Fruit fly (Drosophila melanogaster) whole organism, pupa: ENCODE data around the gene Pdh.

ENCODE experiments used
- CG10348 ChIP-seq: fragments of 200-800 bp; sonication (Bioruptor generic); IDR thresholded peaks from 2 replicates; pipeline ENCODE4 v1.3.6; 2022; ENCODE audit warnings: missing biosample characterization, missing genetic modification characterization
- CG12605 ChIP-seq: fragments of 200-800 bp; sonication (Bioruptor generic); IDR thresholded peaks from 2 replicates; pipeline ENCODE4 v1.3.6; 2022; ENCODE audit warnings: missing biosample characterization, missing genetic modification characterization
- CG13204 ChIP-seq: fragments of 200-800 bp; sonication (Bioruptor generic); optimal IDR thresholded peaks from 2 replicates; lab custom pipeline; 2018; ENCODE audit warnings: missing biosample characterization, mild to moderate bottlenecking, missing genetic modification characterization, moderate library complexity
- CG14655 ChIP-seq: fragments of 200-800 bp; sonication (Bioruptor generic); optimal IDR thresholded peaks from 3 replicates; lab custom pipeline; 2017; ENCODE audit warnings: mild to moderate bottlenecking, missing biosample characterization, missing genetic modification reagents, missing genetic modification characterization
- CG15710 ChIP-seq: fragments of 200-800 bp; sonication (Bioruptor generic); optimal IDR thresholded peaks from 2 replicates; lab custom pipeline; 2018; ENCODE audit warnings: missing biosample characterization, mild to moderate bottlenecking, missing genetic modification characterization, moderate library complexity
- CG17806 ChIP-seq: fragments of 200-800 bp; sonication (Bioruptor generic); optimal IDR thresholded peaks from 2 replicates; lab custom pipeline; 2018; ENCODE audit warnings: missing biosample characterization, mild to moderate bottlenecking, missing genetic modification characterization, moderate library complexity
- CG32121 ChIP-seq: fragments of 200-800 bp; sonication (Bioruptor generic); IDR thresholded peaks from 2 replicates; pipeline ENCODE4 v1.3.6; 2022; ENCODE audit warnings: missing biosample characterization, missing genetic modification characterization
- CG34367 ChIP-seq: fragments of 200-800 bp; sonication (Bioruptor generic); optimal IDR thresholded peaks from 2 replicates; lab custom pipeline; 2018; ENCODE audit warnings: missing biosample characterization, mild to moderate bottlenecking, missing genetic modification characterization
- CG4496 ChIP-seq: fragments of 200-800 bp; sonication (Bioruptor generic); IDR thresholded peaks from 3 replicates; pipeline ENCODE4 v1.3.6; 2022; ENCODE audit warnings: missing biosample characterization, missing genetic modification characterization
- CG8159 ChIP-seq: fragments of 200-800 bp; sonication (Bioruptor generic); optimal IDR thresholded peaks from 3 replicates; lab custom pipeline; 2018; ENCODE audit warnings: missing biosample characterization, mild to moderate bottlenecking, missing genetic modification characterization, moderate library complexity
- CG8301 ChIP-seq: fragments of 200-800 bp; sonication (Bioruptor generic); optimal IDR thresholded peaks from 2 replicates; lab custom pipeline; 2018; ENCODE audit warnings: missing biosample characterization, mild to moderate bottlenecking, missing genetic modification characterization
- CG9948 ChIP-seq: fragments of 200-800 bp; sonication (Bioruptor generic); optimal IDR thresholded peaks from 2 replicates; lab custom pipeline; 2018; ENCODE audit warnings: missing biosample characterization, mild to moderate bottlenecking, missing genetic modification characterization, moderate library complexity
- D1 ChIP-seq: fragments of 200-800 bp; sonication (Bioruptor generic); optimal IDR thresholded peaks from 2 replicates; lab custom pipeline; 2018; ENCODE audit warnings: missing biosample characterization, mild to moderate bottlenecking, missing genetic modification characterization, moderate library complexity
- EcR ChIP-seq: fragments of 200-800 bp; sonication (Bioruptor generic); optimal IDR thresholded peaks from 3 replicates; lab custom pipeline; 2019; ENCODE audit warnings: missing biosample characterization, missing genetic modification characterization, mild to moderate bottlenecking, moderate library complexity, missing genetic modification reagents
- Ets98B ChIP-seq: fragments of 200-800 bp; sonication (Bioruptor generic); IDR thresholded peaks from 2 replicates; pipeline ENCODE4 v1.3.6; 2022; ENCODE audit warnings: missing biosample characterization, missing genetic modification characterization
- Pif1A ChIP-seq: fragments of 200-800 bp; sonication (Bioruptor generic); optimal IDR thresholded peaks from 3 replicates; lab custom pipeline; 2016; ENCODE audit warnings: missing biosample characterization, missing genetic modification characterization
- Pif1B ChIP-seq: fragments of 200-800 bp; sonication (Bioruptor generic); optimal IDR thresholded peaks from 3 replicates; lab custom pipeline; 2016; ENCODE audit warnings: missing biosample characterization, missing genetic modification characterization
- Snoo ChIP-seq: fragments of 200-800 bp; sonication (Bioruptor generic); optimal IDR thresholded peaks from 3 replicates; lab custom pipeline; 2017; ENCODE audit warnings: missing biosample characterization, mild to moderate bottlenecking, missing genetic modification characterization, inconsistent platforms
- fd96Ca ChIP-seq: fragments of 200-800 bp; sonication (Bioruptor generic); IDR thresholded peaks from 3 replicates; pipeline ENCODE4 v1.3.6; 2022; ENCODE audit warnings: missing biosample characterization, missing genetic modification characterization
- gl ChIP-seq: fragments of 200-800 bp; sonication (Bioruptor generic); optimal IDR thresholded peaks from 2 replicates; lab custom pipeline; 2018; ENCODE audit warnings: missing biosample characterization, mild to moderate bottlenecking, missing genetic modification characterization
- rn ChIP-seq: fragments of 200-800 bp; sonication (Bioruptor generic); IDR thresholded peaks from 2 replicates; pipeline ENCODE4 v1.3.6; 2022; ENCODE audit warnings: missing biosample characterization, missing genetic modification characterization

The Pdh gene

dm6 chr3L:16381184-16381797, 27.2 kb upstream of the Pdh start, which contains the start of gene Agpat4:
TSS of gene Agpat4 (minus strand) at chr3L:16381570.
- TF ChIP-seq rn (GFP tag; lab: Robert Waterston, UW) = no peak
- TF ChIP-seq Pif1B = no peak
- no peak for TF ChIP-seq Pif1A
- no peak for TF ChIP-seq Snoo (tag; lab: Kevin White, UChicago)
- no peak for TF ChIP-seq CG9948 (tag; lab: Kevin White, UChicago)
- no peak for TF ChIP-seq CG4496 (GFP tag; lab: Robert Waterston, UW)
- TF ChIP-seq D1 (tag; lab: Kevin White, UChicago) = no peak
- no peak for TF ChIP-seq EcR (GFP tag; lab: Kevin White, UChicago)
- no peak for TF ChIP-seq CG32121 (GFP tag; lab: Robert Waterston, UW)
- TF ChIP-seq CG8159 (tag; lab: Kevin White, UChicago) = no peak
- TF ChIP-seq Ets98B = no peak
- no peak for TF ChIP-seq CG17806
- TF ChIP-seq gl (tag; lab: Kevin White, UChicago) = no peak
- TF ChIP-seq CG15710 (tag; lab: Kevin White, UChicago) = no peak
- no peak for TF ChIP-seq CG10348 (GFP tag; lab: Robert Waterston, UW)
- TF ChIP-seq fd96Ca (GFP tag; lab: Robert Waterston, UW) = no peak
- no peak for TF ChIP-seq CG13204
- TF ChIP-seq CG14655 (GFP tag; lab: Kevin White, UChicago) = no peak
- TF ChIP-seq CG34367 (tag; lab: Kevin White, UChicago) = no peak

DNA sequence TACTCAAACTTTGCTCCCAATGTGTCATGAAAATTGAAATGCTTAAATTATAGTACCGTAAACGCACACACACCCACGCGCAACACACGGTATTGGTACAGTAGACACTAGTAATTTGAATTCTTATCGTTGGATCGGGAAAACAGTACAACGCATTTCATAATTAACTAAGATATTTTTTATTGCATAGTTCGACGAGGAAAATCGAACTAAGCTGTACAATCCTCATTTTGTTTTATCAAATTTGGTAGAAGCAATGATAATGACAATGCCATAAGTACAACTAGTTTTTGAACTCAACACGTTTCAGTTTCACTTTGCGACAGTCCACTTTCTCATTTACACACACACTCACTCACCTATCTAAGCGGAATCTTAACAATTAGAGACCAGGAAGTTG, 26.7 kb upstream of the Pdh start:
- no peak for TF ChIP-seq CG4496 (GFP tag; lab: Robert Waterston, UW)
- no peak for TF ChIP-seq gl (tag; lab: Kevin White, UChicago)
- TF ChIP-seq CG13204 = no peak
- no peak for TF ChIP-seq Pif1B
- no peak for TF ChIP-seq CG8159 (tag; lab: Kevin White, UChicago)
- TF ChIP-seq CG8301 (tag; lab: Kevin White, UChicago) = peak; percentile 21
- no peak for TF ChIP-seq fd96Ca (GFP tag; lab: Robert Waterston, UW)

- TF ChIP-seq rn (GFP tag; lab: Robert Waterston, UW) (no peak), Snoo (tag; lab: Kevin White, UChicago) (no peak), EcR (GFP tag; lab: Kevin White, UChicago) (peak; percentile 29), CG10348 (GFP tag; lab: Robert Waterston, UW) (no peak), gl (tag; lab: Kevin White, UChicago) (peak; percentile 11), Pif1B (no peak), CG32121 (GFP tag; lab: Robert Waterston, UW) (no peak), CG15710 (tag; lab: Kevin White, UChicago) (no peak), CG13204 (no peak), Ets98B (no peak), CG17806 (no peak), CG12605 (GFP tag; lab: Robert Waterston, UW) (peak; percentile 16; the same call in 1 of the 2 replicates)
Measured at dm6 chr3L:16377768-16378764, 24.0 kb upstream of the Pdh start, which contains the start of gene roq. TSS of gene roq (minus strand) at chr3L:16378566.

dm6 chr3L:16369526-16369925, 15.4 kb upstream of the Pdh start, which contains the start of gene CG18814:
TSS of gene CG18814 (plus strand) at chr3L:16369826.
- TF ChIP-seq CG32121 (GFP tag; lab: Robert Waterston, UW) (no peak), CG9948 (tag; lab: Kevin White, UChicago) (no peak), CG13204 (no peak), CG4496 (GFP tag; lab: Robert Waterston, UW) (no peak), gl (tag; lab: Kevin White, UChicago) (no peak), Ets98B (no peak), CG10348 (GFP tag; lab: Robert Waterston, UW) (no peak), CG34367 (tag; lab: Kevin White, UChicago) (no peak), CG12605 (GFP tag; lab: Robert Waterston, UW) (no peak), CG8159 (tag; lab: Kevin White, UChicago) (no peak), fd96Ca (GFP tag; lab: Robert Waterston, UW) (no peak), CG15710 (tag; lab: Kevin White, UChicago) (no peak), Pif1A (no peak), CG8301 (tag; lab: Kevin White, UChicago) (no peak), Snoo (tag; lab: Kevin White, UChicago) (no peak), EcR (GFP tag; lab: Kevin White, UChicago) (no peak)

- TF ChIP-seq Ets98B = no peak
- TF ChIP-seq CG32121 (GFP tag; lab: Robert Waterston, UW) = no peak
- TF ChIP-seq EcR (GFP tag; lab: Kevin White, UChicago) = peak; percentile 7
Measured at dm6 chr3L:16368199-16368598, 14.1 kb upstream of the Pdh start, which contains the start of gene CG4842. TSS of gene CG4842 (plus strand) at chr3L:16368389.
